Fruit fly (Drosophila melanogaster): ENCODE data around the gene CG6996.

dm6 chr3L:20201538-20201937 lies 5.8 kb upstream of the CG6996 start, which contains the start of gene obst-F:
- TF ChIP-seq CG8478 (optimal IDR thresholded peaks at IDR 0.05) (no peak), EcR (GFP tag; optimal IDR thresholded peaks at IDR 0.05) (no peak), pan (optimal IDR thresholded peaks at IDR 0.05) (no peak), usp (GFP tag; optimal IDR thresholded peaks at IDR 0.05) (no peak), psq (optimal IDR thresholded peaks at IDR 0.05) (no peak)
